Worm (Caenorhabditis elegans): ENCODE results near the gene C25H3.1.

DNA sequence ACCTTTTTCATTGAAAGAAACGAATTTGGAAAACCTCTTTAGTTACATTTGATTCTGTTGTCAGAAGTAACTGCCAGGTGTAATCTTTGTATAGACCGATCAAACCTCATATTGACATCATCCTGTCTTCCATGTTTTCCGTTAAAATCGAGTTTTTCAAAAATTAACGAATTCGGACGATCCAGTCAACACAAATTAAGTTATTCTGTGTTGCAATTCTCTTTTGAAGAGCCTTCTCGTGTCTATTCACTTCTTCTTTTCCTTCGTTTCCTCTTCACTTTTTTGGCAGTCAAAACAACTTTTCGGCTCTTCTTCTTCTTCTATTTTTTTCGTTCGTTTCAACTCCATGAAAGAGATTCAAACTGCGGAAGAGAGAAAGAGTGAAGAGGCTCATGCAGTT lies 9.3 kb downstream of the C25H3.1 start:
- TF ChIP-seq fkh-4 (tag; optimal IDR thresholded peaks at IDR 0.05; ENCODE audit: borderline replicate concordance): no peak
- TF ChIP-seq nhr-76 (tag; optimal IDR thresholded peaks at IDR 0.05): no peak
- TF ChIP-seq lin-15B (tag; optimal IDR thresholded peaks at IDR 0.05): no peak
- no peak for TF ChIP-seq ztf-11 (tag; optimal IDR thresholded peaks at IDR 0.05)
- TF ChIP-seq lin-39 (tag; optimal IDR thresholded peaks at IDR 0.05): no peak
- TF ChIP-seq zip-4 (GFP tag; optimal IDR thresholded peaks at IDR 0.05): no peak
- TF ChIP-seq snpc-4 (tag; optimal IDR thresholded peaks at IDR 0.05): no peak
- no peak for TF ChIP-seq skn-1 (tag; optimal IDR thresholded peaks at IDR 0.05)
- TF ChIP-seq elt-3 (tag; optimal IDR thresholded peaks at IDR 0.05): no peak
- no peak for TF ChIP-seq mdl-1 (tag; optimal IDR thresholded peaks at IDR 0.05)
- no peak for TF ChIP-seq ztf-4 (tag; optimal IDR thresholded peaks at IDR 0.05)
- no peak for TF ChIP-seq fos-1 (tag; optimal IDR thresholded peaks at IDR 0.05)
- TF ChIP-seq hpl-2 (GFP tag; optimal IDR thresholded peaks at IDR 0.05): no peak
